Fruit fly (Drosophila melanogaster) whole organism, pupa: ENCODE data around the gene scyl.

Source experiments
- CG10348 ChIP-seq: fragments of 200-800 bp; sonication (Bioruptor generic); IDR thresholded peaks from 2 replicates; pipeline ENCODE4 v1.3.6; 2022; ENCODE audit warnings: missing biosample characterization, missing genetic modification characterization
- CG12605 ChIP-seq: fragments of 200-800 bp; sonication (Bioruptor generic); IDR thresholded peaks from 2 replicates; pipeline ENCODE4 v1.3.6; 2022; ENCODE audit warnings: missing biosample characterization, missing genetic modification characterization
- CG13204 ChIP-seq: fragments of 200-800 bp; sonication (Bioruptor generic); optimal IDR thresholded peaks from 2 replicates; lab custom pipeline; 2018; ENCODE audit warnings: missing biosample characterization, mild to moderate bottlenecking, missing genetic modification characterization, moderate library complexity
- CG14655 ChIP-seq: fragments of 200-800 bp; sonication (Bioruptor generic); optimal IDR thresholded peaks from 3 replicates; lab custom pipeline; 2017; ENCODE audit warnings: mild to moderate bottlenecking, missing biosample characterization, missing genetic modification reagents, missing genetic modification characterization
- CG15710 ChIP-seq: fragments of 200-800 bp; sonication (Bioruptor generic); optimal IDR thresholded peaks from 2 replicates; lab custom pipeline; 2018; ENCODE audit warnings: missing biosample characterization, mild to moderate bottlenecking, missing genetic modification characterization, moderate library complexity
- CG17806 ChIP-seq: fragments of 200-800 bp; sonication (Bioruptor generic); optimal IDR thresholded peaks from 2 replicates; lab custom pipeline; 2018; ENCODE audit warnings: missing biosample characterization, mild to moderate bottlenecking, missing genetic modification characterization, moderate library complexity
- CG32121 ChIP-seq: fragments of 200-800 bp; sonication (Bioruptor generic); IDR thresholded peaks from 2 replicates; pipeline ENCODE4 v1.3.6; 2022; ENCODE audit warnings: missing biosample characterization, missing genetic modification characterization
- CG34367 ChIP-seq: fragments of 200-800 bp; sonication (Bioruptor generic); optimal IDR thresholded peaks from 2 replicates; lab custom pipeline; 2018; ENCODE audit warnings: missing biosample characterization, mild to moderate bottlenecking, missing genetic modification characterization
- CG4496 ChIP-seq: fragments of 200-800 bp; sonication (Bioruptor generic); IDR thresholded peaks from 3 replicates; pipeline ENCODE4 v1.3.6; 2022; ENCODE audit warnings: missing biosample characterization, missing genetic modification characterization
- CG8159 ChIP-seq: fragments of 200-800 bp; sonication (Bioruptor generic); optimal IDR thresholded peaks from 3 replicates; lab custom pipeline; 2018; ENCODE audit warnings: missing biosample characterization, mild to moderate bottlenecking, missing genetic modification characterization, moderate library complexity
- CG8301 ChIP-seq: fragments of 200-800 bp; sonication (Bioruptor generic); optimal IDR thresholded peaks from 2 replicates; lab custom pipeline; 2018; ENCODE audit warnings: missing biosample characterization, mild to moderate bottlenecking, missing genetic modification characterization
- CG9948 ChIP-seq: fragments of 200-800 bp; sonication (Bioruptor generic); optimal IDR thresholded peaks from 2 replicates; lab custom pipeline; 2018; ENCODE audit warnings: missing biosample characterization, mild to moderate bottlenecking, missing genetic modification characterization, moderate library complexity
- D1 ChIP-seq: fragments of 200-800 bp; sonication (Bioruptor generic); optimal IDR thresholded peaks from 2 replicates; lab custom pipeline; 2018; ENCODE audit warnings: missing biosample characterization, mild to moderate bottlenecking, missing genetic modification characterization, moderate library complexity
- EcR ChIP-seq: fragments of 200-800 bp; sonication (Bioruptor generic); optimal IDR thresholded peaks from 3 replicates; lab custom pipeline; 2019; ENCODE audit warnings: missing biosample characterization, missing genetic modification characterization, mild to moderate bottlenecking, moderate library complexity, missing genetic modification reagents
- Ets98B ChIP-seq: fragments of 200-800 bp; sonication (Bioruptor generic); IDR thresholded peaks from 2 replicates; pipeline ENCODE4 v1.3.6; 2022; ENCODE audit warnings: missing biosample characterization, missing genetic modification characterization
- Pif1A ChIP-seq: fragments of 200-800 bp; sonication (Bioruptor generic); optimal IDR thresholded peaks from 3 replicates; lab custom pipeline; 2016; ENCODE audit warnings: missing biosample characterization, missing genetic modification characterization
- Pif1B ChIP-seq: fragments of 200-800 bp; sonication (Bioruptor generic); optimal IDR thresholded peaks from 3 replicates; lab custom pipeline; 2016; ENCODE audit warnings: missing biosample characterization, missing genetic modification characterization
- Snoo ChIP-seq: fragments of 200-800 bp; sonication (Bioruptor generic); optimal IDR thresholded peaks from 3 replicates; lab custom pipeline; 2017; ENCODE audit warnings: missing biosample characterization, mild to moderate bottlenecking, missing genetic modification characterization, inconsistent platforms
- fd96Ca ChIP-seq: fragments of 200-800 bp; sonication (Bioruptor generic); IDR thresholded peaks from 3 replicates; pipeline ENCODE4 v1.3.6; 2022; ENCODE audit warnings: missing biosample characterization, missing genetic modification characterization
- gl ChIP-seq: fragments of 200-800 bp; sonication (Bioruptor generic); optimal IDR thresholded peaks from 2 replicates; lab custom pipeline; 2018; ENCODE audit warnings: missing biosample characterization, mild to moderate bottlenecking, missing genetic modification characterization
- rn ChIP-seq: fragments of 200-800 bp; sonication (Bioruptor generic); IDR thresholded peaks from 2 replicates; pipeline ENCODE4 v1.3.6; 2022; ENCODE audit warnings: missing biosample characterization, missing genetic modification characterization

The scyl gene

DNA sequence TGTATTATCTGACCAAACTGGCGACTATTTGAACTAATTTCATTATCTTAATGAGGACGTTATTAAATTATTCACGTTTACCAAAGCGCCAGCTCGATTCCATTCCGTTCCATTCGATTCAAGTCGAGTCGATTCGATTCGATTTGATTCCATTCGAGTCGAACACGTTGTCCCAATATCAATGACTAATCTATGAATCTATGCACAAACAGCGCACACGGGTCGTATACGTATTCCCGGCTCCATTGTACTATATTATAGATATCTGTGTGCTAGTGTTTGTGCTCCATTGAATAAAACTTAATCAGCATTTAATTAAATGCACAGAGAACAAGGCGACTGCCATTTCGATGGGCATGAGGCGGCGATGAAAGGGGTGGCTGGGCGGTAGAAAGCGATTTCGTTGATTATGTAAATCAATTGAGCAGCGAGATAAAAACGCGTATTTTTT, 12.9 kb upstream of the scyl start:
- TF ChIP-seq Ets98B (no peak), CG9948 (tag; lab: Kevin White, UChicago) (no peak), CG8301 (tag; lab: Kevin White, UChicago) (no peak), EcR (GFP tag; lab: Kevin White, UChicago) (no peak), CG8159 (no peak), CG13204 (GFP tag; lab: Kevin White, UChicago) (no peak), Snoo (no peak)
- TF ChIP-seq, all 21 proteins: peak for 0

DNA sequence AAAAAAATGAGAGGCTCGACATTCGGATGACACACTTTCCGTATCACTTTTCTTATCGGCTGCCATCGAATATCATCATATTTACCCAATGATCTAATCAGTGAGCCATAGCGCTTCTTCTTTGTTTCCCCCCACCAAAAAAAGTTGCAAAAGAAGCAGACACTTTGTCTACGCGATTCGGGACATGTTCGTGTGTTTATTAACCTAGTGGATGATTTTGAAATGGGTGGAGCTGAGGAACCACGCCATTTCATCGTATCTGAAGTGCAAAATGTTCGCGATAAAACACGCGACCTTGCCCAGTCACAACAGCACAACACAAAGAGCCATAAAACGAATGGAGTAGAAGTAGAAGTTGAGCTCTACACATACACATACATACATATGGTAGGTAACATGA, 10.2 kb upstream of the scyl start:
- TF ChIP-seq Pif1B (GFP tag; lab: Kevin White, UChicago) (no peak), EcR (GFP tag; lab: Kevin White, UChicago) (peak; percentile 64)
- TF ChIP-seq, all 21 proteins: peak for 1

DNA sequence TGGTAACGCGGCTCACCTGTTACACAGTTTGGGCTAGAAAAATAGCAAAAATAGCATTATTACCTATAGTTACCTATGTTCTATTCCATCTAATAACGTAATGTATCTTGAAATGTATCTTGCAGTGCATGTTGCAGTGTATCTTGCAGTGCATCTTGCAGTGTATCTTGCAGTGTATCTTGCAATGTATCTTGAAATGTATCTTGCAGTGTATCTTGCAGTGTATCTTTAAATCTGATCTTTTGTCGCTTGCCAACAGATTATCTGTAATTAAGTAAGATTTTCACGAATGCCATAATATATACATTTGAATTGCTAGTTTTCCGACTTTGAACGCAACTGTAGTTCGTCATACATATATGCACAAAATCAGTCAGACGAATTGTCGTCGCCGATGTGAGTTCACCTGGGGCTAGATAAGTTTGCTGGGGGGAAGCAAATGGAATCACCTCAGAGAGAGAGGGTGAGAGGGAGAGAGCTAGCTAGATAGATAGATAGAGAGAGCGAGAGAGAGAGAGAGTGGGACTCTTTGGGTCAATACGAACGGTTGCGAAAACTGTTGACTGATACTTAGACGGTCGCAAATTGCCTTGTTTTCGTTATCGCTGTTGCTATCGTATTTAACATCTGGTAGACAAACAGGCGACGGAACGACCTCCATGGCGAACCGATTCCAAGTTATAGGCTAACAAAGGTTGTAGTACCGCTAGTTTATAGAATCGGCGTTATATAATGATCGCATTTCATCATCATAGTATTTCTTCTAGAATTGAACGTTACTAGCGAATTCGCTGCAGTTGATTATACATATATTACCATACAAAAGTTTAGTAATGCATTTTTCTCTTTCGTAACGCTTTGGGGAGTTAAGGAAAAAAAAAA, 9.5 kb upstream of the scyl start:
- TF ChIP-seq CG13204 (GFP tag; lab: Kevin White, UChicago) (no peak), D1 (tag; lab: Kevin White, UChicago) (no peak), CG10348 (GFP tag; lab: Robert Waterston, UW) (no peak), CG17806 (tag; lab: Kevin White, UChicago) (no peak), Pif1B (GFP tag; lab: Kevin White, UChicago) (no peak), rn (GFP tag; lab: Robert Waterston, UW) (no peak), Ets98B (peak; percentile 59), CG32121 (GFP tag; lab: Robert Waterston, UW) (peak; percentile 51), CG9948 (tag; lab: Kevin White, UChicago) (no peak), gl (tag; lab: Kevin White, UChicago) (no peak), fd96Ca (peak; percentile 48; the same call in 2 of the 3 replicates), CG12605 (no peak), CG8159 (peak; percentile 42), CG15710 (tag; lab: Kevin White, UChicago) (no peak), CG4496 (GFP tag; lab: Robert Waterston, UW) (peak; percentile 12; the same call in 1 of the 3 replicates), CG14655 (peak; percentile 50), Pif1A (GFP tag; lab: Kevin White, UChicago) (no peak)

DNA sequence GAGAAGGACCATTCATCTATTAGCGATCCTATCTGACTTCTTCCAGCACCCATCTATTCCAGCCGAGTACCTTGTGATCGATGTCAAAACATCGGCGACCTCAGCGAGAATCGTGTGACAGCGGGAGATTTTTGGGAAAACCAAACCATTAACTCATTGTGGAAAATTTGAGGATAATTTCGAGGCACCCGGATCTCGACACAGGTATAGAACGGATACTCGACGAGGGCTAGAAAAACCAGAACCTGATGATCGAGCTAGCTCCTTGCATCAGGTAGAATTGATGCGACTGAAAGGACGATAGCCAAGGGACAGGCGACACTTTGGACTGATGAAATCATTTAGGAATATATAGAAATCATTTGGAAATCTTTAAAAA, 8.8 kb upstream of the scyl start:
- TF ChIP-seq CG17806 (tag; lab: Kevin White, UChicago) (no peak), CG15710 (tag; lab: Kevin White, UChicago) (no peak), CG12605 (no peak), Pif1A (GFP tag; lab: Kevin White, UChicago) (no peak), CG9948 (tag; lab: Kevin White, UChicago) (no peak), EcR (GFP tag; lab: Kevin White, UChicago) (no peak), CG32121 (GFP tag; lab: Robert Waterston, UW) (no peak), Pif1B (GFP tag; lab: Kevin White, UChicago) (no peak), rn (GFP tag; lab: Robert Waterston, UW) (no peak), CG8159 (no peak), CG10348 (GFP tag; lab: Robert Waterston, UW) (no peak), Snoo (no peak), gl (tag; lab: Kevin White, UChicago) (no peak), fd96Ca (no peak), D1 (tag; lab: Kevin White, UChicago) (no peak), CG13204 (GFP tag; lab: Kevin White, UChicago) (no peak), CG4496 (GFP tag; lab: Robert Waterston, UW) (no peak), Ets98B (no peak), CG14655 (no peak)

DNA sequence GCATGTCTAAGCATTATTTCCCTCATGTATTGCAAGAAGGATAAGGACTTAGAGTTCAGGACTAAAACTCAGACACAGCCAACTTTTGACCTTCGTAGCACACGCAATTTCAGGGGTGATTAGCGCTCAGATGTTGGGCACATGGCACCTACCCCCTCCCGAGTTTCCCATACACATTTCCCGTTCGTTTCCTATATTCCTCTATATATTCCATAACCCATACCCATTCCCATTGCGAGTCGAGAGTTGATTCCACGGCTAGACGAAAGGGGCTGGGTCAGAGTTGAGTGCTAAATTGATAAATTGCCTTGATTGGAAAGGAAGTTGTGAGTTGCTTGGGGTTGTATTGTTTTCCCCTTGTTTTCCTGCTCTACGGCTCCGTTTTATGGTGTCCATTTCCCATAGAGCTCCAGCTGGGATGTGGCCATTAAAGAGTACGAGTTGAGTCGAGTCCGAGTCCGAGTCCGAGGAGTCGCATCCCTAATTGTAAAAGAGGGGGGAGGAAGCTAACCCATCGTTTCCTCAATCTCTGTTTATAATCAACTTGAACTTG, 8.0 kb upstream of the scyl start:
- TF ChIP-seq CG32121 (GFP tag; lab: Robert Waterston, UW) (no peak), CG34367 (tag; lab: Kevin White, UChicago) (no peak), CG8159 (no peak), CG12605 (no peak), rn (GFP tag; lab: Robert Waterston, UW) (no peak), Pif1B (GFP tag; lab: Kevin White, UChicago) (no peak), CG15710 (tag; lab: Kevin White, UChicago) (no peak), CG13204 (GFP tag; lab: Kevin White, UChicago) (no peak), CG17806 (tag; lab: Kevin White, UChicago) (no peak), fd96Ca (no peak), D1 (tag; lab: Kevin White, UChicago) (no peak), Snoo (no peak), CG14655 (no peak), CG8301 (tag; lab: Kevin White, UChicago) (no peak), CG10348 (GFP tag; lab: Robert Waterston, UW) (no peak), Ets98B (no peak), Pif1A (GFP tag; lab: Kevin White, UChicago) (no peak), CG9948 (tag; lab: Kevin White, UChicago) (no peak), EcR (GFP tag; lab: Kevin White, UChicago) (no peak), gl (tag; lab: Kevin White, UChicago) (no peak)
